Worm (Caenorhabditis elegans) whole organism, early embryonic: ENCODE data around the gene sru-17.

ENCODE experiments used
- ama-1 ChIP-seq: fragments of 150-350 bp; optimal IDR thresholded peaks from 2 replicates; lab custom pipeline; 2014
- pes-1 ChIP-seq: fragments of 200-800 bp; sonication (Bioruptor generic); IDR thresholded peaks from 2 replicates; pipeline ENCODE4 v1.3.6; 2022; ENCODE audit warnings: missing genetic modification reagents, missing genetic modification characterization, missing compliant biosample characterization

ce11 chrIV:12527217-12527616, 21.7 kb downstream of the sru-17 start, which contains the start of gene F53B2.8:
- TF ChIP-seq ama-1 (no peak), pes-1 (GFP tag; lab: Robert Waterston, UW) (no peak)
